Fruit fly (Drosophila melanogaster) whole organism, embryonic: ENCODE data around the gene CG5079.

Experiments
- Abd-B ChIP-seq: fragments of 200-800 bp; sonication (Bioruptor generic); optimal IDR thresholded peaks from 2 replicates; lab custom pipeline; 2018; ENCODE audit warnings: missing biosample characterization, mild to moderate bottlenecking, missing genetic modification characterization, moderate library complexity
- BEAF-32 ChIP-seq: fragments of 200-800 bp; sonication (Bioruptor generic); optimal IDR thresholded peaks from 3 replicates; lab custom pipeline; 2017; ENCODE audit warnings: missing biosample characterization, missing genetic modification characterization, mild to moderate bottlenecking, moderate library complexity, missing genetic modification reagents
- CG10543 ChIP-seq: fragments of 200-800 bp; sonication (Bioruptor generic); optimal IDR thresholded peaks from 3 replicates; lab custom pipeline; 2017; ENCODE audit warnings: missing biosample characterization, mild to moderate bottlenecking, missing genetic modification characterization, moderate library complexity
- CG10959 ChIP-seq: fragments of 200-800 bp; sonication (Bioruptor generic); IDR thresholded peaks from 2 replicates; pipeline ENCODE4 v1.3.6; 2022; ENCODE audit warnings: missing biosample characterization, missing genetic modification characterization
- CG10979 ChIP-seq: fragments of 200-800 bp; sonication (Bioruptor generic); optimal IDR thresholded peaks from 2 replicates; lab custom pipeline; 2018; ENCODE audit warnings: missing biosample characterization, mild to moderate bottlenecking, missing genetic modification characterization, moderate library complexity
- CG13287 ChIP-seq: fragments of 200-800 bp; sonication (Bioruptor generic); IDR thresholded peaks from 2 replicates; pipeline ENCODE4 v1.3.6; 2022; ENCODE audit warnings: missing biosample characterization, missing genetic modification characterization; ENCODE audit not compliant: partially characterized antibody
- CG14710 ChIP-seq: fragments of 200-800 bp; sonication (Bioruptor generic); optimal IDR thresholded peaks from 3 replicates; lab custom pipeline; 2019; ENCODE audit warnings: missing biosample characterization, mild to moderate bottlenecking, missing genetic modification characterization, moderate library complexity
- CG1602 ChIP-seq: fragments of 200-800 bp; sonication (Bioruptor generic); optimal IDR thresholded peaks from 3 replicates; lab custom pipeline; 2016; ENCODE audit warnings: missing biosample characterization, missing genetic modification characterization
- CG1603 ChIP-seq: fragments of 200-800 bp; sonication (Bioruptor generic); optimal IDR thresholded peaks from 2 replicates; lab custom pipeline; 2019; ENCODE audit warnings: missing biosample characterization, mild to moderate bottlenecking, missing genetic modification characterization, moderate library complexity
- CG17912 ChIP-seq: fragments of 200-800 bp; sonication (Bioruptor generic); optimal IDR thresholded peaks from 2 replicates; lab custom pipeline; 2018; ENCODE audit warnings: missing biosample characterization, mild to moderate bottlenecking, missing genetic modification characterization
- CG18599 ChIP-seq: fragments of 200-800 bp; sonication (Bioruptor generic); optimal IDR thresholded peaks from 3 replicates; lab custom pipeline; 2017; ENCODE audit warnings: missing biosample characterization, missing genetic modification characterization, mild to moderate bottlenecking, moderate library complexity, missing genetic modification reagents
- CG18619 ChIP-seq: fragments of 200-800 bp; sonication (Bioruptor generic); optimal IDR thresholded peaks from 3 replicates; lab custom pipeline; 2017; ENCODE audit warnings: missing biosample characterization, mild to moderate bottlenecking, missing genetic modification characterization
- CG31365 ChIP-seq: fragments of 200-800 bp; sonication (Bioruptor generic); optimal IDR thresholded peaks from 2 replicates; lab custom pipeline; 2018; ENCODE audit warnings: missing biosample characterization, mild to moderate bottlenecking, missing genetic modification characterization
- CG4424 ChIP-seq: fragments of 200-800 bp; sonication (Bioruptor generic); optimal IDR thresholded peaks from 3 replicates; lab custom pipeline; 2016; ENCODE audit warnings: missing biosample characterization, missing genetic modification characterization
- CG4617 ChIP-seq: fragments of 200-800 bp; sonication (Bioruptor generic); optimal IDR thresholded peaks from 3 replicates; lab custom pipeline; 2016; ENCODE audit warnings: missing biosample characterization, missing genetic modification characterization, borderline replicate concordance
- CG6765 ChIP-seq: fragments of 200-800 bp; sonication (Bioruptor generic); optimal IDR thresholded peaks from 3 replicates; lab custom pipeline; 2017; ENCODE audit warnings: missing biosample characterization, mild to moderate bottlenecking, missing genetic modification characterization
- CG9609 ChIP-seq: fragments of 200-800 bp; sonication (Bioruptor generic); optimal IDR thresholded peaks from 3 replicates; lab custom pipeline; 2016; ENCODE audit warnings: missing biosample characterization, missing genetic modification characterization
- CG9817 ChIP-seq: fragments of 200-800 bp; sonication (Bioruptor generic); optimal IDR thresholded peaks from 2 replicates; lab custom pipeline; 2018; ENCODE audit warnings: missing biosample characterization, mild to moderate bottlenecking, missing genetic modification characterization, moderate library complexity
- Dad ChIP-seq: fragments of 200-800 bp; sonication (Bioruptor generic); optimal IDR thresholded peaks from 3 replicates; lab custom pipeline; 2016; ENCODE audit warnings: missing biosample characterization, missing genetic modification characterization
- H2.0 ChIP-seq: fragments of 200-800 bp; sonication (Bioruptor generic); IDR thresholded peaks from 2 replicates; pipeline ENCODE4 v1.3.6; 2022; ENCODE audit warnings: missing biosample characterization, missing genetic modification characterization
- Hmx ChIP-seq: fragments of 200-800 bp; sonication (Bioruptor generic); optimal IDR thresholded peaks from 2 replicates; lab custom pipeline; 2016; ENCODE audit warnings: missing biosample characterization, missing genetic modification characterization
- Jarid2 ChIP-seq: fragments of 200-800 bp; sonication (Bioruptor generic); optimal IDR thresholded peaks from 3 replicates; lab custom pipeline; 2017; ENCODE audit warnings: mild to moderate bottlenecking, missing biosample characterization, missing genetic modification reagents, missing genetic modification characterization
- Mad ChIP-seq: fragments of 200-800 bp; sonication (Bioruptor generic); optimal IDR thresholded peaks from 2 replicates; lab custom pipeline; 2016; ENCODE audit warnings: missing biosample characterization, missing genetic modification characterization
- Med ChIP-seq: fragments of 200-800 bp; sonication (Bioruptor generic); peaks from one replicate; lab custom pipeline; 2016; ENCODE audit warnings: missing biosample characterization, missing genetic modification characterization, mild to moderate bottlenecking, inconsistent platforms, moderate library complexity
- Ptx1 ChIP-seq: fragments of 200-800 bp; sonication (Bioruptor generic); IDR thresholded peaks from 2 replicates; pipeline ENCODE4 v1.3.6; 2022; ENCODE audit warnings: missing biosample characterization, missing genetic modification characterization
- Tbp ChIP-seq: fragments of >200 bp; optimal IDR thresholded peaks from 2 replicates; lab custom pipeline; 2018; ENCODE audit warnings: missing biosample characterization, missing genetic modification characterization
- Usf ChIP-seq: fragments of 200-800 bp; sonication (Bioruptor generic); optimal IDR thresholded peaks from 2 replicates; lab custom pipeline; 2017; ENCODE audit warnings: missing genotype, missing biosample characterization, missing genetic modification characterization
- Vsx1 ChIP-seq: fragments of 200-800 bp; sonication (Bioruptor generic); optimal IDR thresholded peaks from 2 replicates; lab custom pipeline; 2017; ENCODE audit warnings: missing biosample characterization, mild to moderate bottlenecking, missing genetic modification characterization, missing genetic modification reagents
- Xrp1 ChIP-seq: fragments of 200-800 bp; sonication (Bioruptor generic); IDR thresholded peaks from 2 replicates; pipeline ENCODE4 v1.3.6; 2022; ENCODE audit warnings: missing biosample characterization, missing genetic modification characterization
- ab ChIP-seq: fragments of 200-800 bp; sonication (Bioruptor generic); optimal IDR thresholded peaks from 2 replicates; lab custom pipeline; 2016; ENCODE audit warnings: missing biosample characterization, missing genetic modification characterization
- ac ChIP-seq: fragments of 200-800 bp; sonication (Bioruptor generic); optimal IDR thresholded peaks from 3 replicates; lab custom pipeline; 2017; ENCODE audit warnings: missing biosample characterization, mild to moderate bottlenecking, missing genetic modification characterization
- al ChIP-seq: fragments of 200-800 bp; sonication (Bioruptor generic); IDR thresholded peaks from 2 replicates; pipeline ENCODE4 v1.3.6; 2022; ENCODE audit warnings: missing biosample characterization, missing genetic modification characterization
- cad ChIP-seq: fragments of >200 bp; optimal IDR thresholded peaks from 2 replicates; lab custom pipeline; 2017; ENCODE audit warnings: missing biosample characterization, missing genetic modification characterization
- chinmo ChIP-seq: fragments of 200-800 bp; sonication (Bioruptor generic); IDR thresholded peaks from 4 replicates; pipeline ENCODE4 v1.3.6; 2022; ENCODE audit warnings: missing biosample characterization, missing genetic modification characterization; ENCODE audit not compliant: partially characterized antibody
- ci ChIP-seq: fragments of 200-800 bp; sonication (Bioruptor generic); IDR thresholded peaks from 3 replicates; pipeline ENCODE4 v1.3.6; 2022; ENCODE audit warnings: missing biosample characterization, missing genetic modification characterization
- disco-r ChIP-seq: fragments of 200-800 bp; sonication (Bioruptor generic); optimal IDR thresholded peaks from 2 replicates; lab custom pipeline; 2016; ENCODE audit warnings: missing biosample characterization, missing genetic modification characterization
- dm ChIP-seq: fragments of 200-800 bp; sonication (Bioruptor generic); optimal IDR thresholded peaks from 3 replicates; lab custom pipeline; 2016; ENCODE audit warnings: missing biosample characterization, missing genetic modification characterization
- dmrt99B ChIP-seq: fragments of 200-800 bp; sonication (Bioruptor generic); optimal IDR thresholded peaks from 2 replicates; lab custom pipeline; 2018; ENCODE audit warnings: missing biosample characterization, mild to moderate bottlenecking, missing genetic modification characterization, moderate library complexity
- ems ChIP-seq: fragments of 200-800 bp; sonication (Bioruptor generic); optimal IDR thresholded peaks from 3 replicates; lab custom pipeline; 2016; ENCODE audit warnings: missing biosample characterization, missing genetic modification characterization
- gem ChIP-seq: fragments of 200-800 bp; sonication (Bioruptor generic); optimal IDR thresholded peaks from 2 replicates; lab custom pipeline; 2019; ENCODE audit warnings: missing biosample characterization, mild to moderate bottlenecking, missing genetic modification characterization, moderate library complexity
- her ChIP-seq: fragments of 200-800 bp; sonication (Bioruptor generic); optimal IDR thresholded peaks from 2 replicates; lab custom pipeline; 2016; ENCODE audit warnings: missing biosample characterization, missing genetic modification characterization
- lbe ChIP-seq: fragments of 200-800 bp; sonication (Bioruptor generic); optimal IDR thresholded peaks from 2 replicates; lab custom pipeline; 2016; ENCODE audit warnings: missing biosample characterization, mild to moderate bottlenecking, missing genetic modification characterization
- nerfin-2 ChIP-seq: fragments of 200-800 bp; sonication (Bioruptor generic); IDR thresholded peaks from 2 replicates; pipeline ENCODE4 v1.3.6; 2022; ENCODE audit warnings: missing biosample characterization, missing genetic modification characterization; ENCODE audit not compliant: partially characterized antibody
- nom ChIP-seq: fragments of 200-800 bp; sonication (Bioruptor generic); optimal IDR thresholded peaks from 2 replicates; lab custom pipeline; 2017; ENCODE audit warnings: missing biosample characterization, missing genetic modification characterization, mild to moderate bottlenecking, moderate library complexity, missing genetic modification reagents
- ranshi ChIP-seq: fragments of 200-800 bp; sonication (Bioruptor generic); IDR thresholded peaks from 2 replicates; pipeline ENCODE4 v1.3.6; 2022; ENCODE audit warnings: missing biosample characterization, missing genetic modification characterization
- sens ChIP-seq: fragments of 200-800 bp; sonication (Bioruptor generic); peaks from one replicate; lab custom pipeline; 2016; ENCODE audit warnings: missing biosample characterization, missing genetic modification characterization
- unpg ChIP-seq: fragments of 200-800 bp; sonication (Bioruptor generic); optimal IDR thresholded peaks from 3 replicates; lab custom pipeline; 2018; ENCODE audit warnings: missing biosample characterization, mild to moderate bottlenecking, missing genetic modification characterization, moderate library complexity
- vnd ChIP-seq: fragments of 200-800 bp; sonication (Bioruptor generic); IDR thresholded peaks from 3 replicates; pipeline ENCODE4 v1.3.6; 2022; ENCODE audit warnings: missing biosample characterization, missing genetic modification characterization; ENCODE audit not compliant: partially characterized antibody
- wor ChIP-seq: fragments of 200-800 bp; sonication (Bioruptor generic); IDR thresholded peaks from 2 replicates; pipeline ENCODE4 v1.3.6; 2022; ENCODE audit warnings: missing biosample characterization, missing genetic modification characterization
- zf30C ChIP-seq: fragments of 200-800 bp; sonication (Bioruptor generic); optimal IDR thresholded peaks from 3 replicates; lab custom pipeline; 2018; ENCODE audit warnings: missing biosample characterization, mild to moderate bottlenecking, missing genetic modification characterization

Gene CG5079

DNA sequence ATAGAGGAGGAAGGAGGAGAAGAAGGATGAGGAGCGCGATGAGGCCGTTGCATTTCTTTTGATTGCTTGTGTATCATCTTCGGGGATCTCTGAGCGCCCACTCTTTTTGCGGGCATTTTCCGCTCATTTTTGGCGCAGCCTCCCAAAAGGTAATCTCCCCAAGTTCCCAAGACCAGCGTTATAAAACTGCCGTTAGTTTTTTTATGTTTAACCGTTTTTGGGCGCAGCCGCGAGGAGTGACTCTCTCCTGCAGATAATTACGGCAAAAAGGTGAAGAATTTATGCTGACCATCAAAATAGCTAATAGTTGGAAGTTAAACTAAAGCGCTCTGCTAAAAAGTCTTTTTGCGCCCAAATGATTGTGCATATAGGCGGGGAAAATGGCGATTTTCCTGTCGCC, 24.9 kb downstream of the CG5079 start (continued):
- TF ChIP-seq Abd-B (GFP tag; lab: Kevin White, UChicago): no peak
- no peak for TF ChIP-seq BEAF-32 (GFP tag; lab: Kevin White, UChicago)
- TF ChIP-seq CG18619 (GFP tag; lab: Kevin White, UChicago): no peak

DNA sequence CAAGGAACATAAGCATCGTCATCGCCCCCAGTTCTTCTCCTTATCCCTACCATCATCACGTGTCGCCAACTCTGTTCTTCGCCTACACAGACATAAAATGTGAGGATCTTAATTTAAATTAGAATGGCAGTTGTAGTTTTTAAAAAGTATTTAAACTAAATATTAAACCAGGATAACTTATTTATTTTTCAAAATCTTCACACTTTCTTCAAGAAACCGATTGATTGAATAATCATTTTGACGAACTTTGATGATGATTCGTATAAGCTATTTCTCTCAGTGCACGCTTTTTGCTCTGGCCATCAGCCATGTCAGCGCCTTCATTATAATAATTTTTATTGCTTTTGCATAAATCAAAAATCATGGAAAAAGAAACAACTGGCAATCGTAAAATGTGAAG, 25.5 kb downstream of the CG5079 start:
- TF ChIP-seq CG10979 (tag; lab: Kevin White, UChicago) (peak; percentile 0), CG14710 (tag; lab: Kevin White, UChicago) (no peak), Xrp1 (GFP tag; lab: Robert Waterston, UW) (0 out of 2 replicates have a peak, but pooled peaks have one; percentile 21), CG4424 (GFP tag; lab: Kevin White, UChicago) (no peak), al (GFP tag; lab: Robert Waterston, UW) (no peak), unpg (GFP tag; lab: Kevin White, UChicago) (no peak), Mad (no peak), ab (GFP tag; lab: Kevin White, UChicago) (no peak), chinmo (GFP tag; lab: Robert Waterston, UW) (0 out of 4 replicates have a peak, but pooled peaks have one; percentile 42), sens (GFP tag; lab: Kevin White, UChicago) (peak; percentile 78), ac (GFP tag; lab: Kevin White, UChicago) (no peak), Tbp (GFP tag; lab: Kevin White, UChicago) (no peak), zf30C (peak; percentile 60), CG17912 (GFP tag; lab: Kevin White, UChicago) (no peak), CG9817 (tag; lab: Kevin White, UChicago) (no peak), cad (GFP tag; lab: Kevin White, UChicago) (no peak), her (GFP tag; lab: Kevin White, UChicago) (no peak), ems (GFP tag; lab: Kevin White, UChicago) (no peak), CG18599 (GFP tag; lab: Kevin White, UChicago) (no peak), lbe (GFP tag; lab: Kevin White, UChicago) (peak; percentile 56), dmrt99B (tag; lab: Kevin White, UChicago) (no peak), CG4617 (no peak), nom (peak; percentile 2), Hmx (GFP tag; lab: Kevin White, UChicago) (no peak), CG13287 (no peak), disco-r (GFP tag; lab: Kevin White, UChicago) (no peak), ci (no peak), Med (GFP tag; lab: Kevin White, UChicago) (peak; percentile 44), CG10543 (GFP tag; lab: Kevin White, UChicago) (no peak), CG6765 (no peak), gem (tag; lab: Kevin White, UChicago) (peak; percentile 25), Ptx1 (GFP tag; lab: Robert Waterston, UW) (no peak), CG10959 (GFP tag; lab: Robert Waterston, UW) (no peak)

DNA sequence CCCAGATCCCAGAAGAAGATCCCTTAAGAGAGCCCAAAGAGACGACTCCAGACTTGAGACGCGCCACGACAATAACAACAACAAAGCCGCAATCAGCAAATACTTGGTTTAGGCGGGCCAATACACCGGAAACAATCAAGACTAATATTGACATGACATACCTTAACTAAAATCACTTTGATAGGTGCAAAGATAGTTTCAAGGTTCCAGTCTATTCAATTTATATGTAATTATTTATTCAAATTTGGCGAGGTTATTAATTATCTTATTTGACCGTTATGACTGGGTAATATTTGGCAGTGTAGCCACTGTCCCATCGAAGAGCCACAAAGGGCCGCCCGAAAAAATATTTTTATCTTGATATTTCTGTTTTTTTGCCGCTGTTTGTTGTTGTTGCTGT, 27.0 kb downstream of the CG5079 start:
- TF ChIP-seq CG9609 (peak; percentile 2), Vsx1 (GFP tag; lab: Kevin White, UChicago) (no peak), Dad (GFP tag; lab: Kevin White, UChicago) (no peak), CG1602 (peak; percentile 43), ranshi (GFP tag; lab: Robert Waterston, UW) (no peak), CG31365 (tag; lab: Kevin White, UChicago) (no peak), Jarid2 (GFP tag; lab: Kevin White, UChicago) (no peak), vnd (no peak), nerfin-2 (GFP tag; lab: Robert Waterston, UW) (no peak), H2.0 (GFP tag; lab: Robert Waterston, UW) (peak; percentile 61), wor (GFP tag; lab: Robert Waterston, UW) (0 out of 2 replicates have a peak, but pooled peaks have one; percentile 11), Usf (GFP tag; lab: Kevin White, UChicago) (peak; percentile 13), CG1603 (tag; lab: Kevin White, UChicago) (peak; percentile 76), dm (GFP tag; lab: Kevin White, UChicago) (no peak)
